Worm (Caenorhabditis elegans) whole organism, late embryonic: Measurements from ENCODE around the gene C50C3.19.
A peak's percentile ranks its signal among the peaks of the same experiment; 100 is the strongest.

Experiments
- C38D4.7 ChIP-seq: fragments of 200-800 bp; sonication (Bioruptor generic); optimal IDR thresholded peaks from 2 replicates; lab custom pipeline; 2018; ENCODE audit warnings: mild to moderate bottlenecking, missing genetic modification characterization, moderate library complexity, missing compliant biosample characterization
- T23F11.4 ChIP-seq: fragments of 200-800 bp; sonication (Bioruptor generic); optimal IDR thresholded peaks from 2 replicates; lab custom pipeline; 2018; ENCODE audit warnings: mild to moderate bottlenecking, missing genetic modification characterization, missing compliant biosample characterization
- ahr-1 ChIP-seq: sonication (generic microtip); optimal IDR thresholded peaks from 2 replicates; lab custom pipeline; 2016; ENCODE audit warnings: missing genetic modification characterization, missing compliant biosample characterization
- ceh-14 ChIP-seq: sonication (generic microtip); optimal IDR thresholded peaks from 2 replicates; lab custom pipeline; 2016; ENCODE audit warnings: missing genotype, missing genetic modification characterization, missing compliant biosample characterization
- ceh-18 ChIP-seq: sonication (generic microtip); optimal IDR thresholded peaks from 2 replicates; lab custom pipeline; 2016; ENCODE audit warnings: missing genetic modification characterization, missing compliant biosample characterization
- ceh-2 ChIP-seq: sonication (generic microtip); optimal IDR thresholded peaks from 2 replicates; lab custom pipeline; 2016; ENCODE audit warnings: missing genotype, missing genetic modification characterization, missing compliant biosample characterization
- ceh-31 ChIP-seq: sonication (generic microtip); optimal IDR thresholded peaks from 2 replicates; lab custom pipeline; 2016; ENCODE audit warnings: missing genetic modification characterization, missing compliant biosample characterization
- ceh-45 ChIP-seq: fragments of 200-800 bp; sonication (Bioruptor generic); IDR thresholded peaks from 2 replicates; pipeline ENCODE4 v1.3.6; 2022; ENCODE audit warnings: missing genetic modification reagents, missing genetic modification characterization, missing compliant biosample characterization
- ceh-48 ChIP-seq: sonication (generic microtip); optimal IDR thresholded peaks from 2 replicates; lab custom pipeline; 2016; ENCODE audit warnings: missing genetic modification characterization, inconsistent platforms, missing compliant biosample characterization
- ceh-9 ChIP-seq: sonication (generic microtip); optimal IDR thresholded peaks from 2 replicates; lab custom pipeline; 2016; ENCODE audit warnings: mild to moderate bottlenecking, missing genetic modification characterization, inconsistent platforms, missing compliant biosample characterization
- dmd-4 ChIP-seq: sonication (generic microtip); optimal IDR thresholded peaks from 2 replicates; lab custom pipeline; 2016; ENCODE audit warnings: borderline replicate concordance, missing genetic modification characterization, missing compliant biosample characterization
- dve-1 ChIP-seq: sonication (generic microtip); optimal IDR thresholded peaks from 2 replicates; lab custom pipeline; 2017; ENCODE audit warnings: antibody characterized with exemption, mild to moderate bottlenecking, missing genetic modification characterization, missing compliant biosample characterization
- elt-2 ChIP-seq: sonication (generic microtip); optimal IDR thresholded peaks from 2 replicates; lab custom pipeline; 2016; ENCODE audit warnings: missing genetic modification reagents, missing genetic modification characterization, missing compliant biosample characterization
- ets-4 ChIP-seq: sonication (generic microtip); optimal IDR thresholded peaks from 2 replicates; lab custom pipeline; 2016; ENCODE audit warnings: missing genetic modification characterization, missing compliant biosample characterization
- eyg-1 ChIP-seq: sonication (generic microtip); optimal IDR thresholded peaks from 2 replicates; lab custom pipeline; 2016; ENCODE audit warnings: missing genotype, missing genetic modification characterization, missing compliant biosample characterization
- gmeb-2 ChIP-seq: sonication (generic microtip); optimal IDR thresholded peaks from 2 replicates; lab custom pipeline; 2016; ENCODE audit warnings: missing genetic modification characterization, inconsistent platforms, missing compliant biosample characterization
- hlh-15 ChIP-seq: sonication (generic microtip); optimal IDR thresholded peaks from 2 replicates; lab custom pipeline; 2016; ENCODE audit warnings: missing genetic modification characterization, missing compliant biosample characterization
- hlh-30 ChIP-seq: sonication (generic microtip); optimal IDR thresholded peaks from 2 replicates; lab custom pipeline; 2017; ENCODE audit warnings: antibody characterized with exemption, missing genetic modification characterization, missing compliant biosample characterization; ENCODE audit not compliant: insufficient read depth
- lin-11 ChIP-seq: fragments of 200-800 bp; sonication (Bioruptor generic); optimal IDR thresholded peaks from 2 replicates; lab custom pipeline; 2018; ENCODE audit warnings: mild to moderate bottlenecking, missing genetic modification characterization, missing compliant biosample characterization
- mec-3 ChIP-seq: sonication (generic microtip); optimal IDR thresholded peaks from 2 replicates; lab custom pipeline; 2016; ENCODE audit warnings: borderline replicate concordance, missing genetic modification characterization, missing compliant biosample characterization
- nhr-232 ChIP-seq: sonication (generic microtip); optimal IDR thresholded peaks from 2 replicates; lab custom pipeline; 2016; ENCODE audit warnings: missing genetic modification characterization, missing compliant biosample characterization
- npax-4 ChIP-seq: sonication (generic microtip); optimal IDR thresholded peaks from 2 replicates; lab custom pipeline; 2016; ENCODE audit warnings: missing genetic modification characterization, missing compliant biosample characterization
- odd-2 ChIP-seq: sonication (generic microtip); optimal IDR thresholded peaks from 2 replicates; lab custom pipeline; 2017; ENCODE audit warnings: antibody characterized with exemption, mild to moderate bottlenecking, missing genetic modification characterization, missing compliant biosample characterization
- pag-3 ChIP-seq: sonication (generic microtip); optimal IDR thresholded peaks from 2 replicates; lab custom pipeline; 2016; ENCODE audit warnings: missing compliant biosample characterization, missing genetic modification characterization, borderline replicate concordance
- pat-9 ChIP-seq: fragments of 200-800 bp; sonication (Bioruptor generic); optimal IDR thresholded peaks from 2 replicates; lab custom pipeline; 2018; ENCODE audit warnings: mild to moderate bottlenecking, missing genetic modification characterization, moderate library complexity, missing compliant biosample characterization
- pax-1 ChIP-seq: fragments of 150-350 bp; optimal IDR thresholded peaks from 2 replicates; lab custom pipeline; 2014; ENCODE audit warnings: missing biosample characterization, missing genetic modification characterization
- pha-2 ChIP-seq: sonication (generic microtip); optimal IDR thresholded peaks from 2 replicates; lab custom pipeline; 2017; ENCODE audit warnings: mild to moderate bottlenecking, missing genetic modification characterization, missing compliant biosample characterization
- pqm-1 ChIP-seq: sonication (generic microtip); optimal IDR thresholded peaks from 2 replicates; lab custom pipeline; 2016; ENCODE audit warnings: missing genetic modification characterization, missing compliant biosample characterization
- rnt-1 ChIP-seq: sonication (generic microtip); optimal IDR thresholded peaks from 2 replicates; lab custom pipeline; 2016; ENCODE audit warnings: missing genetic modification characterization, missing compliant biosample characterization
- sdc-2 ChIP-seq: sonication (generic microtip); optimal IDR thresholded peaks from 2 replicates; lab custom pipeline; 2016; ENCODE audit warnings: missing genotype, missing genetic modification characterization, missing compliant biosample characterization
- sox-2 ChIP-seq: fragments of 200-800 bp; sonication (Bioruptor generic); IDR thresholded peaks from 2 replicates; pipeline ENCODE4 v1.3.6; 2022; ENCODE audit warnings: missing genetic modification reagents, missing genetic modification characterization, missing compliant biosample characterization
- sox-4 ChIP-seq: sonication (generic microtip); optimal IDR thresholded peaks from 2 replicates; lab custom pipeline; 2017; ENCODE audit warnings: mild to moderate bottlenecking, missing genetic modification characterization, inconsistent platforms, missing compliant biosample characterization
- syd-9 ChIP-seq: sonication (generic microtip); optimal IDR thresholded peaks from 2 replicates; lab custom pipeline; 2016; ENCODE audit warnings: mild to moderate bottlenecking, missing genetic modification characterization, moderate library complexity, missing compliant biosample characterization
- tbx-2 ChIP-seq: sonication (generic microtip); optimal IDR thresholded peaks from 2 replicates; lab custom pipeline; 2016; ENCODE audit warnings: missing genetic modification characterization, missing compliant biosample characterization
- tbx-7 ChIP-seq: sonication (generic microtip); optimal IDR thresholded peaks from 2 replicates; lab custom pipeline; 2016; ENCODE audit warnings: missing genotype, missing genetic modification characterization, missing compliant biosample characterization
- ttx-3 ChIP-seq: sonication (generic microtip); optimal IDR thresholded peaks from 2 replicates; lab custom pipeline; 2016; ENCODE audit warnings: missing genetic modification reagents, missing genetic modification characterization, missing compliant biosample characterization
- unc-42 ChIP-seq: sonication (generic microtip); optimal IDR thresholded peaks from 2 replicates; lab custom pipeline; 2016; ENCODE audit warnings: missing genotype, missing genetic modification characterization, missing compliant biosample characterization
- unc-86 ChIP-seq: sonication (generic microtip); optimal IDR thresholded peaks from 2 replicates; lab custom pipeline; 2016; ENCODE audit warnings: missing genetic modification characterization, missing compliant biosample characterization
- zip-5 ChIP-seq: sonication (generic microtip); optimal IDR thresholded peaks from 2 replicates; lab custom pipeline; 2016; ENCODE audit warnings: missing genetic modification characterization, missing compliant biosample characterization

C50C3.19 gene

DNA sequence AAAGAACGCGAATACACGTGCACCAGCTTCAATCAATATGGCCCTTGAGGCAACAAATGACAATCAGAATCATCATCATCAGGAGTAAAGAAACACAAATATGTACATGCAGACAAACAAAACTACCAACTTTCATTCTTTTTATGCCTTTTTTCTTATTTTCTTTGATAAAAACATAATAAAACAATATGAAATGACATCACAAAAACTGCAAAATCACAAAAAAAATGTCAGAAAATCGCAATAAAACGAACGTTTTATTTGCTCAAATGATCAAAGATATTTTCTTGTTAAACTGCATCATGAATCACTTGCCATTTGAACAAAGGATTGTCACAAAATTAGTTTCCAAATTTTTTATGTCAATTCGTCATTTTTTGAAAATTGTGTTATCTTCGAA lies 36.2 kb upstream of the C50C3.19 start:
- TF ChIP-seq tbx-2 (no peak), sox-4 (tag; lab: Kevin White, UChicago) (no peak), T23F11.4 (GFP tag; lab: Kevin White, UChicago) (no peak), sdc-2 (no peak), tbx-7 (tag; lab: Kevin White, UChicago) (no peak), pha-2 (tag; lab: Kevin White, UChicago) (no peak), rnt-1 (tag; lab: Kevin White, UChicago) (no peak), eyg-1 (tag; lab: Kevin White, UChicago) (no peak), nhr-232 (tag; lab: Kevin White, UChicago) (no peak), elt-2 (no peak), lin-11 (tag; lab: Kevin White, UChicago) (no peak), mec-3 (tag; lab: Kevin White, UChicago) (no peak), pat-9 (tag; lab: Kevin White, UChicago) (no peak), pag-3 (tag; lab: Kevin White, UChicago) (no peak), unc-86 (tag; lab: Kevin White, UChicago) (no peak), ceh-14 (tag; lab: Kevin White, UChicago) (no peak), ceh-9 (tag; lab: Kevin White, UChicago) (no peak)

DNA sequence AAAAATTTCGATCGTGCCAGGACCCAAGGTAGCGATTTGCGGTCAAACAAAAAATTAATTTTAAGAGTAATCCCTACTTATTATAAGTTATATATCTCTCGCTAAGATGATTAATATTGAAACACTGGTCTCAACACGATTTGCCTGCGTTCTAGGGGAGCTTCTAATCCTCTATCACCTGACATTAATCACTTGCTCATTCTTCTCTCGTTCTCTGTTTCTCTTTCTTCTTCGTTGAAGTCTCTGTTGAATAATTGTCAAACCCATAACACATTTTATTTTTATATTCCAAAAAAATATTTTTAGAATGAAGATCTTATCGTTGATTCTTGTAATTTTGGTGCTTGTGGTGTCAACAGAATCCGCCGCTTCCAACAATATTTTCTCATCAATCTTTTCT lies 35.4 kb upstream of the C50C3.19 start, which contains the start of gene D2007.1:
Gene D2007.1 (plus strand): TSS at position 301 of the 400 bp plus-strand sequence.
- peak; percentile 27 for TF ChIP-seq hlh-30 (tag; lab: Kevin White, UChicago)
- TF ChIP-seq sox-2: no peak

ce11 chrIII:8158140-8158786 lies 32.3 kb upstream of the C50C3.19 start, which contains the start of gene atg-13:
Gene atg-13 (minus strand): TSS chrIII:8158190.
- TF ChIP-seq npax-4 (no peak), zip-5 (no peak), ceh-14 (tag; lab: Kevin White, UChicago) (no peak), C38D4.7 (GFP tag; lab: Kevin White, UChicago) (no peak), dve-1 (tag; lab: Kevin White, UChicago) (no peak), hlh-30 (tag; lab: Kevin White, UChicago) (peak; percentile 47), ceh-48 (peak; percentile 25), nhr-232 (tag; lab: Kevin White, UChicago) (no peak), ahr-1 (tag; lab: Kevin White, UChicago) (no peak), unc-86 (tag; lab: Kevin White, UChicago) (no peak), sox-2 (no peak), syd-9 (tag; lab: Kevin White, UChicago) (no peak), ceh-31 (tag; lab: Kevin White, UChicago) (peak; percentile 30), ets-4 (tag; lab: Kevin White, UChicago) (no peak), dmd-4 (tag; lab: Kevin White, UChicago) (no peak)

ce11 chrIII:8161238-8161637 lies 29.4 kb upstream of the C50C3.19 start, which contains the start of gene inpp-5K:
Gene inpp-5K (minus strand): TSS chrIII:8161338.
- TF ChIP-seq unc-42 (no peak), pax-1 (tag; lab: Kevin White, UChicago) (no peak), ceh-18 (tag; lab: Kevin White, UChicago) (no peak), sox-2 (no peak), pqm-1 (tag; lab: Kevin White, UChicago) (no peak), gmeb-2 (tag; lab: Kevin White, UChicago) (no peak), odd-2 (tag; lab: Kevin White, UChicago) (no peak), ceh-2 (no peak), nhr-232 (tag; lab: Kevin White, UChicago) (no peak), ceh-45 (GFP tag; lab: Robert Waterston, UW) (no peak), ceh-14 (tag; lab: Kevin White, UChicago) (no peak), tbx-7 (tag; lab: Kevin White, UChicago) (no peak), hlh-30 (tag; lab: Kevin White, UChicago) (no peak), unc-86 (tag; lab: Kevin White, UChicago) (no peak), dmd-4 (tag; lab: Kevin White, UChicago) (no peak), lin-11 (tag; lab: Kevin White, UChicago) (no peak), sdc-2 (no peak), ets-4 (tag; lab: Kevin White, UChicago) (no peak), hlh-15 (tag; lab: Kevin White, UChicago) (no peak), ttx-3 (no peak)
